Fruit fly (Drosophila melanogaster) whole organism, embryonic: Measurements from ENCODE around the gene tbc.

Source experiments
- CG10147 ChIP-seq: fragments of 200-800 bp; sonication (Bioruptor generic); optimal IDR thresholded peaks from 2 replicates; lab custom pipeline; 2019; ENCODE audit warnings: missing biosample characterization, mild to moderate bottlenecking, missing genetic modification characterization, moderate library complexity
- CG10267 ChIP-seq: fragments of 200-800 bp; sonication (Bioruptor generic); optimal IDR thresholded peaks from 2 replicates; lab custom pipeline; 2018; ENCODE audit warnings: missing biosample characterization, mild to moderate bottlenecking, missing genetic modification characterization, moderate library complexity
- CG10543 ChIP-seq: fragments of 200-800 bp; sonication (Bioruptor generic); optimal IDR thresholded peaks from 3 replicates; lab custom pipeline; 2017; ENCODE audit warnings: missing biosample characterization, mild to moderate bottlenecking, missing genetic modification characterization, moderate library complexity
- CG10565 ChIP-seq: fragments of 200-800 bp; sonication (Bioruptor generic); optimal IDR thresholded peaks from 3 replicates; lab custom pipeline; 2016; ENCODE audit warnings: missing biosample characterization, mild to moderate bottlenecking, missing genetic modification characterization
- CG12299 ChIP-seq: fragments of 200-800 bp; sonication (Bioruptor generic); optimal IDR thresholded peaks from 2 replicates; lab custom pipeline; 2018; ENCODE audit warnings: missing biosample characterization, mild to moderate bottlenecking, missing genetic modification characterization
- CG1233 ChIP-seq: fragments of 200-800 bp; sonication (Bioruptor generic); optimal IDR thresholded peaks from 4 replicates; lab custom pipeline; 2018; ENCODE audit warnings: missing biosample characterization, mild to moderate bottlenecking, missing genetic modification characterization
- CG15514 ChIP-seq: fragments of 200-800 bp; sonication (Bioruptor generic); optimal IDR thresholded peaks from 3 replicates; lab custom pipeline; 2017; ENCODE audit warnings: missing biosample characterization, missing genetic modification characterization, mild to moderate bottlenecking, moderate library complexity, missing genetic modification reagents
- CG15696 ChIP-seq: fragments of 200-800 bp; sonication (Bioruptor generic); optimal IDR thresholded peaks from 2 replicates; lab custom pipeline; 2019; ENCODE audit warnings: missing biosample characterization, mild to moderate bottlenecking, missing genetic modification characterization, moderate library complexity
- CG16779 ChIP-seq: fragments of 200-800 bp; sonication (Bioruptor generic); IDR thresholded peaks from 2 replicates; pipeline ENCODE4 v1.3.6; 2022; ENCODE audit warnings: missing biosample characterization, missing genetic modification characterization
- CG3281 ChIP-seq: fragments of 200-800 bp; sonication (Bioruptor generic); optimal IDR thresholded peaks from 3 replicates; lab custom pipeline; 2017; ENCODE audit warnings: missing biosample characterization, mild to moderate bottlenecking, missing genetic modification characterization
- CG42726 ChIP-seq: fragments of 200-800 bp; sonication (Bioruptor generic); IDR thresholded peaks from 2 replicates; pipeline ENCODE4 v1.3.6; 2022; ENCODE audit warnings: missing biosample characterization, missing genetic modification characterization; ENCODE audit not compliant: partially characterized antibody
- CG4360 ChIP-seq: fragments of 200-800 bp; sonication (Bioruptor generic); IDR thresholded peaks from 2 replicates; pipeline ENCODE4 v1.3.6; 2022; ENCODE audit warnings: missing biosample characterization, missing genetic modification characterization
- CG43689 ChIP-seq: fragments of 200-800 bp; sonication (Bioruptor generic); IDR thresholded peaks from 2 replicates; pipeline ENCODE4 v1.3.6; 2022; ENCODE audit warnings: missing biosample characterization, missing genetic modification characterization
- CG4404 ChIP-seq: fragments of 200-800 bp; sonication (Bioruptor generic); IDR thresholded peaks from 2 replicates; pipeline ENCODE4 v1.3.6; 2022; ENCODE audit warnings: missing biosample characterization, missing genetic modification characterization
- CG4424 ChIP-seq: fragments of 200-800 bp; sonication (Bioruptor generic); optimal IDR thresholded peaks from 3 replicates; lab custom pipeline; 2016; ENCODE audit warnings: missing biosample characterization, missing genetic modification characterization
- CG6654 ChIP-seq: fragments of 200-800 bp; sonication (Bioruptor generic); optimal IDR thresholded peaks from 2 replicates; lab custom pipeline; 2017; ENCODE audit warnings: missing biosample characterization, mild to moderate bottlenecking, missing genetic modification characterization
- CG6765 ChIP-seq: fragments of 200-800 bp; sonication (Bioruptor generic); optimal IDR thresholded peaks from 3 replicates; lab custom pipeline; 2017; ENCODE audit warnings: missing biosample characterization, mild to moderate bottlenecking, missing genetic modification characterization
- CG9609 ChIP-seq: fragments of 200-800 bp; sonication (Bioruptor generic); optimal IDR thresholded peaks from 3 replicates; lab custom pipeline; 2016; ENCODE audit warnings: missing biosample characterization, missing genetic modification characterization
- CkIIα-i1 ChIP-seq: fragments of 200-800 bp; sonication (Bioruptor generic); IDR thresholded peaks from 2 replicates; pipeline ENCODE4 v1.3.6; 2022; ENCODE audit warnings: missing biosample characterization, missing genetic modification characterization
- CoRest ChIP-seq: fragments of 200-800 bp; sonication (Bioruptor generic); optimal IDR thresholded peaks from 3 replicates; lab custom pipeline; 2018; ENCODE audit warnings: missing biosample characterization, mild to moderate bottlenecking, missing genetic modification characterization, moderate library complexity
- Dfd ChIP-seq, 2 experiments: fragments of >200 bp; optimal IDR thresholded peaks; 2 replicates each; lab custom pipeline; 2017; ENCODE audit warnings: missing biosample characterization in 2 of 2, missing genetic modification characterization in 2 of 2
- Dp ChIP-seq: fragments of 200-800 bp; sonication (Bioruptor generic); optimal IDR thresholded peaks from 2 replicates; lab custom pipeline; 2018; ENCODE audit warnings: missing biosample characterization, mild to moderate bottlenecking, missing genetic modification characterization, moderate library complexity
- Fer1 ChIP-seq: fragments of 200-800 bp; sonication (Bioruptor generic); optimal IDR thresholded peaks from 2 replicates; lab custom pipeline; 2017; ENCODE audit warnings: missing biosample characterization, mild to moderate bottlenecking, missing genetic modification characterization
- H15 ChIP-seq: fragments of 200-800 bp; sonication (Bioruptor generic); IDR thresholded peaks from 3 replicates; pipeline ENCODE4 v1.3.6; 2022; ENCODE audit warnings: missing biosample characterization, missing genetic modification characterization
- Hmr ChIP-seq: fragments of 200-800 bp; sonication (Bioruptor generic); optimal IDR thresholded peaks from 3 replicates; lab custom pipeline; 2017; ENCODE audit warnings: mild to moderate bottlenecking, missing biosample characterization, missing genetic modification reagents, missing genetic modification characterization
- Kr ChIP-seq: fragments of 200-800 bp; sonication (Bioruptor generic); optimal IDR thresholded peaks from 2 replicates; lab custom pipeline; 2017; ENCODE audit warnings: missing biosample characterization, mild to moderate bottlenecking, missing genetic modification characterization
- Lim3 ChIP-seq: fragments of 200-800 bp; sonication (Bioruptor generic); IDR thresholded peaks from 2 replicates; pipeline ENCODE4 v1.3.6; 2022; ENCODE audit warnings: missing biosample characterization, missing genetic modification characterization
- MESR4 ChIP-seq: fragments of 200-800 bp; sonication (Bioruptor generic); optimal IDR thresholded peaks from 2 replicates; lab custom pipeline; 2018; ENCODE audit warnings: missing biosample characterization, mild to moderate bottlenecking, missing genetic modification characterization, moderate library complexity
- NC2β ChIP-seq: fragments of 200-800 bp; sonication (Bioruptor generic); optimal IDR thresholded peaks from 2 replicates; lab custom pipeline; 2016; ENCODE audit warnings: missing biosample characterization, missing genetic modification characterization
- NFAT ChIP-seq: fragments of 200-800 bp; sonication (Bioruptor generic); IDR thresholded peaks from 2 replicates; pipeline ENCODE4 v1.3.6; 2022; ENCODE audit warnings: missing biosample characterization, missing genetic modification characterization
- Opbp ChIP-seq: fragments of 200-800 bp; sonication (Bioruptor generic); IDR thresholded peaks from 3 replicates; pipeline ENCODE4 v1.3.6; 2022; ENCODE audit warnings: missing biosample characterization, missing genetic modification characterization; ENCODE audit not compliant: partially characterized antibody
- Rx ChIP-seq: fragments of 200-800 bp; sonication (Bioruptor generic); IDR thresholded peaks from 2 replicates; pipeline ENCODE4 v1.3.6; 2022; ENCODE audit warnings: missing biosample characterization, missing genetic modification characterization
- Six4 ChIP-seq: fragments of 200-800 bp; sonication (Bioruptor generic); optimal IDR thresholded peaks from 2 replicates; lab custom pipeline; 2016; ENCODE audit warnings: missing biosample characterization, missing genetic modification characterization
- al ChIP-seq: fragments of 200-800 bp; sonication (Bioruptor generic); IDR thresholded peaks from 2 replicates; pipeline ENCODE4 v1.3.6; 2022; ENCODE audit warnings: missing biosample characterization, missing genetic modification characterization
- crc ChIP-seq: fragments of 200-800 bp; sonication (Bioruptor generic); optimal IDR thresholded peaks from 2 replicates; lab custom pipeline; 2016; ENCODE audit warnings: missing biosample characterization, missing genetic modification characterization
- emc ChIP-seq: fragments of 200-800 bp; sonication (Bioruptor generic); optimal IDR thresholded peaks from 2 replicates; lab custom pipeline; 2016; ENCODE audit warnings: missing biosample characterization, missing genetic modification characterization
- gce ChIP-seq: fragments of 200-800 bp; sonication (Bioruptor generic); IDR thresholded peaks from 3 replicates; pipeline ENCODE4 v1.3.6; 2022; ENCODE audit warnings: missing biosample characterization, missing genetic modification characterization
- gcm ChIP-seq: fragments of 200-800 bp; sonication (Bioruptor generic); optimal IDR thresholded peaks from 2 replicates; lab custom pipeline; 2019; ENCODE audit warnings: missing biosample characterization, mild to moderate bottlenecking, missing genetic modification characterization, moderate library complexity
- gem ChIP-seq: fragments of 200-800 bp; sonication (Bioruptor generic); optimal IDR thresholded peaks from 2 replicates; lab custom pipeline; 2019; ENCODE audit warnings: missing biosample characterization, mild to moderate bottlenecking, missing genetic modification characterization, moderate library complexity
- her ChIP-seq: fragments of 200-800 bp; sonication (Bioruptor generic); optimal IDR thresholded peaks from 2 replicates; lab custom pipeline; 2016; ENCODE audit warnings: missing biosample characterization, missing genetic modification characterization
- jigr1 ChIP-seq: fragments of 200-800 bp; sonication (Bioruptor generic); IDR thresholded peaks from 3 replicates; pipeline ENCODE4 v1.3.6; 2022; ENCODE audit warnings: missing biosample characterization, missing genetic modification characterization
- kay ChIP-seq: fragments of 200-800 bp; sonication (Bioruptor generic); optimal IDR thresholded peaks from 2 replicates; lab custom pipeline; 2016; ENCODE audit warnings: missing biosample characterization, missing genetic modification characterization
- lbe ChIP-seq: fragments of 200-800 bp; sonication (Bioruptor generic); optimal IDR thresholded peaks from 2 replicates; lab custom pipeline; 2016; ENCODE audit warnings: missing biosample characterization, mild to moderate bottlenecking, missing genetic modification characterization
- maf-S ChIP-seq: fragments of 200-800 bp; sonication (Bioruptor generic); optimal IDR thresholded peaks from 2 replicates; lab custom pipeline; 2016; ENCODE audit warnings: missing biosample characterization, missing genetic modification characterization
- odd ChIP-seq: fragments of 200-800 bp; sonication (Bioruptor generic); optimal IDR thresholded peaks from 2 replicates; lab custom pipeline; 2017; ENCODE audit warnings: missing biosample characterization, mild to moderate bottlenecking, missing genetic modification characterization
- otp ChIP-seq: fragments of 200-800 bp; sonication (Bioruptor generic); IDR thresholded peaks from 3 replicates; pipeline ENCODE4, ENCODE4 v1.3.6; 2022; ENCODE audit warnings: missing biosample characterization, missing genetic modification characterization
- salm ChIP-seq: fragments of 200-800 bp; sonication (Bioruptor generic); optimal IDR thresholded peaks from 2 replicates; lab custom pipeline; 2018; ENCODE audit warnings: missing biosample characterization, mild to moderate bottlenecking, missing genetic modification characterization
- sim ChIP-seq: fragments of 200-800 bp; sonication (Bioruptor generic); IDR thresholded peaks from 2 replicates; pipeline ENCODE4 v1.3.6; 2022; ENCODE audit warnings: missing biosample characterization, missing genetic modification characterization
- tgo ChIP-seq: fragments of 200-800 bp; sonication (Bioruptor generic); IDR thresholded peaks from 3 replicates; pipeline ENCODE4 v1.3.6; 2022; ENCODE audit warnings: missing biosample characterization, missing genetic modification characterization
- tx ChIP-seq: fragments of 200-800 bp; sonication (Bioruptor generic); optimal IDR thresholded peaks from 2 replicates; lab custom pipeline; 2016; ENCODE audit warnings: missing biosample characterization, missing genetic modification characterization
- wdn ChIP-seq: fragments of 200-800 bp; sonication (Bioruptor generic); IDR thresholded peaks from 2 replicates; pipeline ENCODE4 v1.3.6; 2022; ENCODE audit warnings: missing biosample characterization, missing genetic modification characterization

The tbc gene

DNA sequence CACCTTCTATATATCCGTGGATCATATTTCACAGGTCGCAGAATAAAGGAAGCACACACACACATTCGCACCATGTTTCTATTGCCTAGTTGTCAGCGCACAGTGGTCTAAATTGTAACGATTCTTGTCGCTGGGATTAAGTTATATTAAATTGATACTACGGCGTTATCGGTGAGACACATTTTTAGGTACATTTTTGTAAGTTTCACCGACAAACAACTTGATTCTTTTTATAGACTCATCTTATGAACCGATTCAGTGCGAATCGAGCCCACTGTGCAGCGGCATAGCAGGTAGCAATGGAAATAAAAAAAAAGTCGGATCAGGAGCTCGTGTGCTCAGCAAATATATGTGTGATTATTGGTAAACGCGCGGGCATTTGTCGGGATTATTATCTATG lies 31.3 kb downstream of the tbc start (continued):
- TF ChIP-seq Dfd (GFP tag; optimal IDR thresholded peaks at IDR 0.05; lab: Kevin White, UChicago) (no peak), CG10267 (tag; lab: Kevin White, UChicago) (no peak), CkIIα-i1 (GFP tag; lab: Robert Waterston, UW) (no peak), CG10543 (GFP tag; lab: Kevin White, UChicago) (no peak), Six4 (GFP tag; lab: Kevin White, UChicago) (peak; percentile 72), MESR4 (GFP tag; lab: Kevin White, UChicago) (peak; percentile 13), CG4424 (GFP tag; lab: Kevin White, UChicago) (peak; percentile 73), tx (peak; percentile 66), CG3281 (no peak), CG4360 (GFP tag; lab: Robert Waterston, UW) (no peak), CG6654 (GFP tag; lab: Kevin White, UChicago) (peak; percentile 45), otp (GFP tag; lab: Robert Waterston, UW) (peak; percentile 73), Rx (GFP tag; lab: Robert Waterston, UW) (0 out of 2 replicates have a peak, but pooled peaks have one; percentile 24), Dp (no peak), her (peak; percentile 65), Lim3 (GFP tag; lab: Robert Waterston, UW) (no peak), CoRest (no peak), lbe (GFP tag; lab: Kevin White, UChicago) (no peak), jigr1 (GFP tag; lab: Robert Waterston, UW) (no peak), kay (GFP tag; lab: Kevin White, UChicago) (peak; percentile 43), tgo (GFP tag; lab: Robert Waterston, UW) (peak; percentile 29; the same call in 2 of the 3 replicates), Kr (no peak), crc (peak; percentile 56), gcm (GFP tag; lab: Kevin White, UChicago) (peak; percentile 46), CG10147 (GFP tag; lab: Kevin White, UChicago) (no peak), sim (GFP tag; lab: Robert Waterston, UW) (0 out of 2 replicates have a peak, but pooled peaks have one; percentile 10), CG6765 (GFP tag; lab: Kevin White, UChicago) (no peak), gem (tag; lab: Kevin White, UChicago) (peak; percentile 85), CG15514 (GFP tag; lab: Kevin White, UChicago) (peak; percentile 54), CG4404 (0 out of 2 replicates have a peak, but pooled peaks have one; percentile 24), CG15696 (tag; lab: Kevin White, UChicago) (peak; percentile 35), al (GFP tag; lab: Robert Waterston, UW) (no peak), odd (GFP tag; lab: Kevin White, UChicago) (peak; percentile 25), CG12299 (no peak), Fer1 (GFP tag; lab: Kevin White, UChicago) (peak; percentile 60), maf-S (GFP tag; lab: Kevin White, UChicago) (peak; percentile 67), NFAT (no peak), CG42726 (GFP tag; lab: Robert Waterston, UW) (no peak), H15 (GFP tag; lab: Robert Waterston, UW) (peak; percentile 51; the same call in 1 of the 3 replicates), salm (tag; lab: Kevin White, UChicago) (peak; percentile 26), CG16779 (GFP tag; lab: Robert Waterston, UW) (no peak), CG43689 (peak; percentile 20; the same call in 1 of the 2 replicates), CG10565 (GFP tag; lab: Kevin White, UChicago) (peak; percentile 35), Hmr (peak; percentile 75), NC2β (GFP tag; lab: Kevin White, UChicago) (peak; percentile 69), wdn (GFP tag; lab: Robert Waterston, UW) (peak; percentile 56; the same call in 1 of the 2 replicates), CG9609 (peak; percentile 79), CG1233 (GFP tag; lab: Kevin White, UChicago) (peak; percentile 41), gce (0 out of 3 replicates have a peak, but pooled peaks have one; percentile 55), emc (GFP tag; lab: Kevin White, UChicago) (peak; percentile 46), Opbp (no peak)
